Fruit fly (Drosophila melanogaster) whole organism, embryonic: ENCODE measurements around the gene CG31898.

Experiments used
- ATbp ChIP-seq: fragments of 200-800 bp; sonication (Bioruptor generic); optimal IDR thresholded peaks from 2 replicates; lab custom pipeline; 2017; ENCODE audit warnings: missing biosample characterization, mild to moderate bottlenecking, missing genetic modification characterization, missing genetic modification reagents
- B-H2 ChIP-seq: fragments of 200-800 bp; sonication (Bioruptor generic); optimal IDR thresholded peaks from 2 replicates; lab custom pipeline; 2018; ENCODE audit warnings: missing biosample characterization, mild to moderate bottlenecking, missing genetic modification characterization
- BEAF-32 ChIP-seq: fragments of 200-800 bp; sonication (Bioruptor generic); optimal IDR thresholded peaks from 3 replicates; lab custom pipeline; 2017; ENCODE audit warnings: missing biosample characterization, missing genetic modification characterization, mild to moderate bottlenecking, moderate library complexity, missing genetic modification reagents
- Bteb2 ChIP-seq: fragments of 200-800 bp; sonication (Bioruptor generic); optimal IDR thresholded peaks from 2 replicates; lab custom pipeline; 2016; ENCODE audit warnings: missing biosample characterization, missing genetic modification characterization
- CG10147 ChIP-seq: fragments of 200-800 bp; sonication (Bioruptor generic); optimal IDR thresholded peaks from 2 replicates; lab custom pipeline; 2019; ENCODE audit warnings: missing biosample characterization, mild to moderate bottlenecking, missing genetic modification characterization, moderate library complexity
- CG10267 ChIP-seq: fragments of 200-800 bp; sonication (Bioruptor generic); optimal IDR thresholded peaks from 2 replicates; lab custom pipeline; 2018; ENCODE audit warnings: missing biosample characterization, mild to moderate bottlenecking, missing genetic modification characterization, moderate library complexity
- CG12155 ChIP-seq: fragments of 200-800 bp; sonication (Bioruptor generic); optimal IDR thresholded peaks from 3 replicates; lab custom pipeline; 2016; ENCODE audit warnings: missing biosample characterization, missing genetic modification characterization
- CG12659 ChIP-seq: fragments of 200-800 bp; sonication (Bioruptor generic); optimal IDR thresholded peaks from 3 replicates; lab custom pipeline; 2017; ENCODE audit warnings: mild to moderate bottlenecking, missing biosample characterization, missing genetic modification reagents, missing genetic modification characterization
- CG14965 ChIP-seq: fragments of 200-800 bp; sonication (Bioruptor generic); optimal IDR thresholded peaks from 2 replicates; lab custom pipeline; 2016; ENCODE audit warnings: missing biosample characterization, missing genetic modification characterization, borderline replicate concordance
- CG15514 ChIP-seq: fragments of 200-800 bp; sonication (Bioruptor generic); optimal IDR thresholded peaks from 3 replicates; lab custom pipeline; 2017; ENCODE audit warnings: missing biosample characterization, missing genetic modification characterization, mild to moderate bottlenecking, moderate library complexity, missing genetic modification reagents
- CG15601 ChIP-seq: fragments of 200-800 bp; sonication (Bioruptor generic); optimal IDR thresholded peaks from 3 replicates; lab custom pipeline; 2019; ENCODE audit warnings: missing biosample characterization, mild to moderate bottlenecking, missing genetic modification characterization, moderate library complexity
- CG1647 ChIP-seq: fragments of 200-800 bp; sonication (Bioruptor generic); optimal IDR thresholded peaks from 3 replicates; lab custom pipeline; 2016; ENCODE audit warnings: missing biosample characterization, missing genetic modification characterization
- CG16813 ChIP-seq: fragments of 200-800 bp; sonication (Bioruptor generic); IDR thresholded peaks from 3 replicates; pipeline ENCODE4 v1.3.6; 2022; ENCODE audit warnings: missing biosample characterization, missing genetic modification characterization; ENCODE audit not compliant: partially characterized antibody
- CG17186 ChIP-seq: fragments of 200-800 bp; sonication (Bioruptor generic); optimal IDR thresholded peaks from 3 replicates; lab custom pipeline; 2017; ENCODE audit warnings: missing biosample characterization, missing genetic modification reagents, missing genetic modification characterization
- CG18476 ChIP-seq: fragments of 200-800 bp; sonication (Bioruptor generic); optimal IDR thresholded peaks from 2 replicates; lab custom pipeline; 2016; ENCODE audit warnings: missing biosample characterization, mild to moderate bottlenecking, missing genetic modification characterization
- CG18619 ChIP-seq: fragments of 200-800 bp; sonication (Bioruptor generic); optimal IDR thresholded peaks from 3 replicates; lab custom pipeline; 2017; ENCODE audit warnings: missing biosample characterization, mild to moderate bottlenecking, missing genetic modification characterization
- CG2129 ChIP-seq: fragments of 200-800 bp; sonication (Bioruptor generic); IDR thresholded peaks from 2 replicates; pipeline ENCODE4 v1.3.6; 2022; ENCODE audit warnings: missing biosample characterization, missing genetic modification characterization; ENCODE audit not compliant: partially characterized antibody
- CG33213 ChIP-seq: fragments of 200-800 bp; sonication (Bioruptor generic); optimal IDR thresholded peaks from 3 replicates; lab custom pipeline; 2016; ENCODE audit warnings: missing biosample characterization, missing genetic modification characterization
- CG34224 ChIP-seq: fragments of 200-800 bp; sonication (Bioruptor generic); IDR thresholded peaks from 3 replicates; pipeline ENCODE4 v1.3.6; 2022; ENCODE audit warnings: missing biosample characterization, missing genetic modification characterization; ENCODE audit not compliant: partially characterized antibody
- CG4424 ChIP-seq: fragments of 200-800 bp; sonication (Bioruptor generic); optimal IDR thresholded peaks from 3 replicates; lab custom pipeline; 2016; ENCODE audit warnings: missing biosample characterization, missing genetic modification characterization
- CG6683 ChIP-seq: fragments of 200-800 bp; sonication (Bioruptor generic); optimal IDR thresholded peaks from 2 replicates; lab custom pipeline; 2017; ENCODE audit warnings: missing biosample characterization, mild to moderate bottlenecking, missing genetic modification characterization, missing genetic modification reagents
- CG7987 ChIP-seq: fragments of 200-800 bp; sonication (Bioruptor generic); optimal IDR thresholded peaks from 2 replicates; lab custom pipeline; 2018; ENCODE audit warnings: missing biosample characterization, mild to moderate bottlenecking, missing genetic modification characterization, moderate library complexity
- CG8924 ChIP-seq: fragments of 200-800 bp; optimal IDR thresholded peaks from 3 replicates; lab custom pipeline; 2019; ENCODE audit warnings: missing biosample characterization, mild to moderate bottlenecking, missing genetic modification characterization, moderate library complexity
- CG8944 ChIP-seq: fragments of 200-800 bp; sonication (Bioruptor generic); optimal IDR thresholded peaks from 3 replicates; lab custom pipeline; 2016; ENCODE audit warnings: missing biosample characterization, missing genetic modification characterization
- Dfd ChIP-seq, 2 experiments: fragments of >200 bp; optimal IDR thresholded peaks; 2 replicates each; lab custom pipeline; 2017; ENCODE audit warnings: missing biosample characterization in 2 of 2, missing genetic modification characterization in 2 of 2
- Dip3 ChIP-seq: fragments of 200-800 bp; sonication (Bioruptor generic); optimal IDR thresholded peaks from 3 replicates; lab custom pipeline; 2016; ENCODE audit warnings: missing biosample characterization, missing genetic modification characterization
- HHEX ChIP-seq: fragments of 200-800 bp; sonication (Bioruptor generic); optimal IDR thresholded peaks from 3 replicates; lab custom pipeline; 2017; ENCODE audit warnings: missing biosample characterization, mild to moderate bottlenecking, missing genetic modification characterization, missing genetic modification reagents
- Hand ChIP-seq: fragments of 200-800 bp; sonication (Bioruptor generic); optimal IDR thresholded peaks from 2 replicates; lab custom pipeline; 2017; ENCODE audit warnings: mild to moderate bottlenecking, missing biosample characterization, missing genetic modification reagents, missing genetic modification characterization
- HmgZ ChIP-seq: fragments of 200-800 bp; sonication (Bioruptor generic); optimal IDR thresholded peaks from 2 replicates; lab custom pipeline; 2018; ENCODE audit warnings: missing biosample characterization, mild to moderate bottlenecking, missing genetic modification characterization
- Hr39 ChIP-seq: fragments of >200 bp; optimal IDR thresholded peaks from 2 replicates; lab custom pipeline; 2017
- Max ChIP-seq: fragments of 200-800 bp; sonication (Bioruptor generic); optimal IDR thresholded peaks from 2 replicates; lab custom pipeline; 2016; ENCODE audit warnings: missing biosample characterization, mild to moderate bottlenecking, missing genetic modification characterization
- Mrtf ChIP-seq: fragments of 200-800 bp; sonication (Bioruptor generic); IDR thresholded peaks from 3 replicates; pipeline ENCODE4 v1.3.6; 2022; ENCODE audit warnings: missing biosample characterization, missing genetic modification characterization
- amos ChIP-seq: fragments of 200-800 bp; sonication (Bioruptor generic); IDR thresholded peaks from 2 replicates; pipeline ENCODE4 v1.3.6; 2022; ENCODE audit warnings: missing biosample characterization, missing genetic modification characterization; ENCODE audit not compliant: partially characterized antibody
- chif ChIP-seq, 2 experiments: fragments of 200-800 bp; sonication (Bioruptor generic); optimal IDR thresholded peaks; 3 replicates each; lab custom pipeline; 2016; ENCODE audit warnings: missing biosample characterization in 2 of 2, missing genetic modification characterization in 2 of 2
- cwo ChIP-seq: fragments of 200-800 bp; sonication (Bioruptor generic); optimal IDR thresholded peaks from 3 replicates; lab custom pipeline; 2017; ENCODE audit warnings: missing biosample characterization, missing genetic modification characterization, mild to moderate bottlenecking, moderate library complexity, missing genetic modification reagents
- ewg ChIP-seq: fragments of 200-800 bp; sonication (Bioruptor generic); optimal IDR thresholded peaks from 3 replicates; lab custom pipeline; 2017; ENCODE audit warnings: mild to moderate bottlenecking, missing biosample characterization, missing genetic modification reagents, missing genetic modification characterization
- gro ChIP-seq: fragments of 200-800 bp; sonication (Bioruptor generic); optimal IDR thresholded peaks from 2 replicates; lab custom pipeline; 2016; ENCODE audit warnings: missing biosample characterization, missing genetic modification characterization
- hbn ChIP-seq: fragments of 200-800 bp; sonication (Bioruptor generic); IDR thresholded peaks from 2 replicates; pipeline ENCODE4 v1.3.6; 2022; ENCODE audit warnings: missing biosample characterization, missing genetic modification characterization; ENCODE audit not compliant: partially characterized antibody
- lilli ChIP-seq: fragments of 200-800 bp; sonication (Bioruptor generic); optimal IDR thresholded peaks from 3 replicates; lab custom pipeline; 2016; ENCODE audit warnings: missing biosample characterization, missing genetic modification characterization
- pfk ChIP-seq: fragments of 200-800 bp; sonication (Bioruptor generic); optimal IDR thresholded peaks from 2 replicates; lab custom pipeline; 2018; ENCODE audit warnings: missing biosample characterization, mild to moderate bottlenecking, missing genetic modification characterization, moderate library complexity
- pnt ChIP-seq: fragments of 200-800 bp; sonication (Bioruptor generic); optimal IDR thresholded peaks from 3 replicates; lab custom pipeline; 2016; ENCODE audit warnings: missing biosample characterization, missing genetic modification characterization
- prd ChIP-seq, 3 experiments: fragments of >200 bp in 2 of 3; fragments of 200-800 bp in 1 of 3; sonication (Bioruptor generic) in 1 of 3; optimal IDR thresholded peaks in 2 of 3; IDR thresholded peaks in 1 of 3; 2 replicates in 2 of 3; 3 replicates in 1 of 3; pipeline versions ENCODE4 v1.3.6 to Lab custom; 2017 to 2022; ENCODE audit warnings: missing biosample characterization in 1 of 3, missing genetic modification characterization in 1 of 3
- sna ChIP-seq: fragments of 200-800 bp; sonication (Bioruptor generic); IDR thresholded peaks from 2 replicates; pipeline ENCODE4 v1.3.6; 2022; ENCODE audit warnings: missing biosample characterization, missing genetic modification characterization; ENCODE audit not compliant: partially characterized antibody
- vvl ChIP-seq: fragments of 200-800 bp; sonication (Bioruptor generic); IDR thresholded peaks from 2 replicates; pipeline ENCODE4 v1.3.6; 2022; ENCODE audit warnings: missing biosample characterization, missing genetic modification characterization
- z ChIP-seq: fragments of 200-800 bp; sonication (Bioruptor generic); IDR thresholded peaks from 3 replicates; pipeline ENCODE4 v1.3.6; 2022; ENCODE audit warnings: missing biosample characterization, missing genetic modification characterization

The CG31898 gene

DNA sequence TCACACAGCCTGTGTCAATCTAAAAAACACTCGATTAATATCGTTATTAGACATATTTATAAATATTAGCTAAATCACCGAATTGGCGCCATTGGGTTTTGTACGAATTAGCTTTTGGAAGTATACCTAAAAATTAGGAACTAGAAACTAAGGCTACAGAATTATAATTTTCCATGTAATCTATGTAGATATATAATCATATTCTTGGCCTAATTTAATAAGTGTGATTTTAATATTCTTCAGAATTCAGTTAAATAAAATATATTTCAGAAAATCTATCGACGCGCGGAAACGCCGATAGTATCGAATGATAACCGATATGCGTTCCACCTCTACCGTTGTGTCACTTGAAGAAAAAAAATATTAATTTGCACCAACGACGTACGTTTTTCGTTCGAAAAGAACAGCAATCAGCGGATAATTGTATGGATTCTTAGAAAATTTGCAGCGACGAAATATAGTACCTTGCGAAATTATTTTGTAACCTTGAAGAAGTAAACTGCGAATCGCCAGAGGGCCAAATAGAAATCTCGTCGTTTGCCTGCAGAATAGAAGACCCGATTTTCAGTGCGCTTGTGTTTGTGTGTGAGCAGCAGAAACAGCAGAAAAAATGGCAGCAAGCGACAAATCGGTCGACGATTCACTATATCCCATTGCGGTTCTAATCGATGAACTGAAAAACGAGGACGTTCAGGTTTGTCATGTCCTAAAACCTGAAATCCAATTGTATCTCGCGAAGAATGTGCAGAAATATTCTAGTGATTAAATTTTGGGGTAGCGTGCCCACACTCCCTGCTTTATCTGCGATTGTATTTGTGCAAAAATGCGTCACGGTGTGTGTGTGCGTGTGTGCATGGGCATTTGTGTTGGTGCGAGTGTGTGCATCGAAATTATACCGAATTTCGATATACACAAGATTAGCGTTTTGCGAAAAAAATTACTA, 34.2 kb upstream of the CG31898 start, which contains the start of gene Pp2A-29B (continued):
- TF ChIP-seq lilli (GFP tag; lab: Kevin White, UChicago) (peak; percentile 8), amos (GFP tag; lab: Robert Waterston, UW) (peak; percentile 98), prd (optimal IDR thresholded peaks at IDR 0.05; lab: Kevin White, UChicago) (no peak), prd (GFP tag; IDR thresholded peaks at IDR 0.05; lab: Robert Waterston, UW) (peak; percentile 24; the same call in 1 of the 3 replicates), z (GFP tag; lab: Robert Waterston, UW) (no peak), CG10267 (tag; lab: Kevin White, UChicago) (peak; percentile 62), CG8924 (tag; lab: Kevin White, UChicago) (peak; percentile 42), CG12659 (GFP tag; lab: Kevin White, UChicago) (peak; percentile 69), Mrtf (no peak), pnt (no peak), CG15601 (tag; lab: Kevin White, UChicago) (peak; percentile 56), HmgZ (peak; percentile 27), CG4424 (peak; percentile 38), CG34224 (GFP tag; lab: Robert Waterston, UW) (peak; percentile 97), CG12155 (peak; percentile 16), CG15514 (GFP tag; lab: Kevin White, UChicago) (peak; percentile 42), Dip3 (GFP tag; lab: Kevin White, UChicago) (peak; percentile 19), CG17186 (GFP tag; lab: Kevin White, UChicago) (peak; percentile 74), CG16813 (GFP tag; lab: Robert Waterston, UW) (peak; percentile 100), sna (peak; percentile 99), CG18476 (peak; percentile 15), vvl (GFP tag; lab: Robert Waterston, UW) (0 out of 2 replicates have a peak, but pooled peaks have one; percentile 11), ewg (GFP tag; lab: Kevin White, UChicago) (no peak), Hand (GFP tag; lab: Kevin White, UChicago) (peak; percentile 34), CG2129 (GFP tag; lab: Robert Waterston, UW) (peak; percentile 99), BEAF-32 (GFP tag; lab: Kevin White, UChicago) (peak; percentile 100), Max (peak; percentile 23), ATbp (GFP tag; lab: Kevin White, UChicago) (no peak), CG7987 (GFP tag; lab: Kevin White, UChicago) (no peak)

DNA sequence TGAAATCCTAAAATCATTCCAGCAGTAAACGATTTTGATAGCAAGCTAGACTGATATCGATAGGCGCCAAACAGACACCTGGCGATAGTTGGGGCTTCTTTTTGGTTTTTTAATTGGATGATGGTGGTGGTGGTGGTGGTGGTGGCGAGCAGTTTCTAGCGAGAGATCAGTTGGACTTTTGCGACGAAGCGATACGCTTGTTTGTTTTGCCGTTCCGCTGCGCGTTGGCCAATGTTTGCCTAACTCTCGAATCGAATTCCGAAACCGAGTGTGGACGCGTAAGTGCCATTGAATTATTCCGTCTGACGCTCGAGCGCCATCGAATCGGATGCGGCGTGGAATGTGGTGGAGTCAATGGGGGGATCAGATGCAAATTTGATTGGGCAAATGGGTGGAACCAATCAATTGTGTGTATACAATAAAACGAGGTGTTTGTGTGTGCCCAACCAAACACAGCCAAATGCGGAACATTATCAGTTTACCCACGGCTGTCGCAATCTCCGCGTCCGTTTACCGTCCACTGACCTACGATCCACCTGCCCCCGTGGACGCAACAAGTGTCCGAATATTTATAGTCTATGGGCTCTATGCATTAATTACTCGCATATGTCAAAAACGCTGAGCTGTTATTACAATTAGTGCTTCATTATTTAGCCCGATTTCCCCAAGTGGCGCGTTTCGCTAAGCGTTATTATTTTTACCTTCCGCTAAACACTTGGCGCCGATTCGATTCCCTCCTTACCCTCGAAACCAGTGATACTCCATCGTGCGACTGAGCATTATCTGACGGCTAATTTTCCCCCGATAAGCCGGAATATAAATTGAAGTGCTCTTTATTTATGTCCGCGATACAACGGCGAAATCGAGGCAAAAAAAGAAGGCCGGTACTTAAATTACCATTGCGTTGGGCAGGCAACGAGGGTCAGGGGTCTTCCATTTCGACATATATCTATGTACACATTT, 29.6 kb upstream of the CG31898 start, which contains the start of gene CG17292:
Gene CG17292, plus strand, starts transcription at position 91 of the 963 bp plus-strand sequence.
- TF ChIP-seq CG10147 (GFP tag; lab: Kevin White, UChicago) (peak; percentile 36), CG1647 (GFP tag; lab: Kevin White, UChicago) (peak; percentile 28), gro (GFP tag; lab: Kevin White, UChicago) (peak; percentile 71), CG14965 (no peak), CG18619 (GFP tag; lab: Kevin White, UChicago) (peak; percentile 61), Dfd (GFP tag; optimal IDR thresholded peaks at IDR 0.05; lab: Kevin White, UChicago) (no peak), Hr39 (lab: Kevin White, UChicago) (no peak), B-H2 (GFP tag; lab: Kevin White, UChicago) (peak; percentile 74), CG33213 (GFP tag; lab: Kevin White, UChicago) (peak; percentile 41), chif (GFP tag; optimal IDR thresholded peaks at IDR 0.05; lab: Kevin White, UChicago) (no peak), cwo (peak; percentile 52), Bteb2 (GFP tag; lab: Kevin White, UChicago) (no peak), hbn (GFP tag; lab: Robert Waterston, UW) (peak; percentile 76), CG8944 (GFP tag; lab: Kevin White, UChicago) (no peak), CG6683 (no peak), pfk (GFP tag; lab: Kevin White, UChicago) (peak; percentile 6), HHEX (GFP tag; lab: Kevin White, UChicago) (peak; percentile 58)
